Worm (Caenorhabditis elegans) whole organism, dauer: ENCODE data around the gene F45E1.2.

Source experiments
- unc-62 ChIP-seq: sonication (generic microtip); optimal IDR thresholded peaks from 2 replicates; lab custom pipeline; 2017; ENCODE audit warnings: missing biosample characterization, missing genetic modification reagents, missing genetic modification characterization

Gene F45E1.2

DNA sequence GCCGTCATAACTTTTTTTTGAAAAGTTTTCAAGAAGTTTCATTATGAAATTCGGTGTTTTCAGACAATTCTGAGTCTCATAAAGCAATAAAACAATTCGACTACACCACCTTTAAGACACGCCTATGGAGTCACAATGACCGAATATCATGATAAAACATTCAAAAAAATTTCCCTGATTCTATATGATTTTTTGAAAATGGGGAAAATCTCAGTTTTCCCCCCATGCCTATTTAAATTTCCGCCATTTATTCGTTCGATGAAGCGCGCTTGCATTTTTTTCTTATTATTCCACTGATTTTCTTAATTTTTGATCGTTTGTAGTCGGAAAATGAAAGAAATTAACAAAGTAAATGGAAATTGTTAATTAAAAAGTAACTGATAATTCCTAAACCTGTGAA lies 24.0 kb downstream of the F45E1.2 start:
- TF ChIP-seq unc-62 (GFP tag; lab: Kevin White, UChicago), result no peak

DNA sequence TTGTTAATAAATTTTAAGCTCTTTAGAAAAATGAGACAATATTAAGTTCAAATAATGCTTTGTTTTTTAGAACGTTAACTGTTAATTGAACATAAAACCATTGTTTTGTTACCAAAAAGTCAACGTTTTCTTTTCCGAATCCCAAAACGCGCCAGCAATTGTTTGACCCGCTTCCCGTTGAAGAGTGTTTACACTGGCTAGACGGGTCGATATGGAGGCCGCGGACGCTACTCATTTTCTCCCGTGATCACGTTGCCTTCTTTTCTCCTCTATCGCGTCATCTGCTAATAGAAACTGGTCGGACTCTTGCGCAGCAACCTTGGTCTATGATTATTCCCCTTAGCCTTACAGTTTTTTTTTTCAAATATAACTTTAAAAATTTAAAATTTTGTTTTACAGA lies 25.5 kb downstream of the F45E1.2 start, which contains the start of gene C34D10.1:
TSS of gene C34D10.1 (plus strand) at position 400 of the 400 bp plus-strand sequence.
- no peak for TF ChIP-seq unc-62 (GFP tag; lab: Kevin White, UChicago)

ce11 chrX:8030032-8030431 lies 26.5 kb downstream of the F45E1.2 start:
- no peak for TF ChIP-seq unc-62 (GFP tag; lab: Kevin White, UChicago)

ce11 chrX:8036219-8036883 lies 32.8 kb downstream of the F45E1.2 start:
- peak; percentile 68 for TF ChIP-seq unc-62 (GFP tag; lab: Kevin White, UChicago)

DNA sequence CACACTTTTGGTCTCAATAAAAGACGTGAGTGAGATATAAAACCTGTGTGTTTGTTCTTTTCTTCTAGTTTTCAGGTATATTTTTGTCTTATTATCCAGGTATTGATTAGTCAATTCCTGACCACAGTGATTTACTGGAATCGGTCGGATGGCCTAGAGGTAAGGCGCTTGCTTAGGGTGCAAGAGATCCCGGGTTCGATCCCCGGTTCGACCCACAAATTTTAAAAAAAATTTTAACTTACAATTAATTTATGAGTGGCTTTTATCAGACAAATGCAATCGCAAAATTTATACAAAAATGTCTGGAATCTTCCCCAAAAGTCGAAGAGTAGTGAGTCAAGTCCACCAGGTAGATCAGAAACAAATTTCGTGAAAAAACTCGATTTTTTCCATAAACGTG lies 33.8 kb downstream of the F45E1.2 start:
- no peak for TF ChIP-seq unc-62 (GFP tag; lab: Kevin White, UChicago)

- TF ChIP-seq unc-62 (GFP tag; lab: Kevin White, UChicago), result no peak
Observed at ce11 chrX:8040967-8041366, 37.4 kb downstream of the F45E1.2 start, which contains the start of gene xol-1. xol-1 (plus strand) TSS chrX:8041313.

DNA sequence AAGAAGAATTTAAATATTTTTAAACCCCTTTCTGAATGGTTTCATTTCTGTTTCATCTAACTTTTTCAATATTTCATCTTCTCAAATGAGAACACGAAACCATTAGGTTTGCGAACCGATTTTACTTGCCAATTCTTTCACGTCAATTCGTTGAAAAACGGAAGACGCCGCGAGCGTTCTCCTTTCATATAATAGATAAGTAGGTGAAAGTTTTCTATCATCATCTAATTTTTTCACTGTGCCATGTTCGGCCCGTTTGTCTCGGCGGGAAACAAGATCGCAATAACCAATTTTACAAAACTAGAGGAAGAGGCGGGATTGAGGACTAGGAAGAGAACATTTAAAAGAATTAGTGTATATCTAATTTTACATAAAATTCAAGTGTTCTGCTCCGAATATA lies 41.6 kb downstream of the F45E1.2 start, which contains the start of gene C18A11.4:
TSS of gene C18A11.4 (plus strand) at position 367 of the 400 bp plus-strand sequence.
- no peak for TF ChIP-seq unc-62 (GFP tag; lab: Kevin White, UChicago)

- TF ChIP-seq unc-62 (GFP tag; lab: Kevin White, UChicago), result no peak
Observed at ce11 chrX:8048637-8049036, 45.1 kb downstream of the F45E1.2 start.

- TF ChIP-seq unc-62 (GFP tag; lab: Kevin White, UChicago), result no peak
Observed at ce11 chrX:8052055-8052454, 48.5 kb downstream of the F45E1.2 start.

DNA sequence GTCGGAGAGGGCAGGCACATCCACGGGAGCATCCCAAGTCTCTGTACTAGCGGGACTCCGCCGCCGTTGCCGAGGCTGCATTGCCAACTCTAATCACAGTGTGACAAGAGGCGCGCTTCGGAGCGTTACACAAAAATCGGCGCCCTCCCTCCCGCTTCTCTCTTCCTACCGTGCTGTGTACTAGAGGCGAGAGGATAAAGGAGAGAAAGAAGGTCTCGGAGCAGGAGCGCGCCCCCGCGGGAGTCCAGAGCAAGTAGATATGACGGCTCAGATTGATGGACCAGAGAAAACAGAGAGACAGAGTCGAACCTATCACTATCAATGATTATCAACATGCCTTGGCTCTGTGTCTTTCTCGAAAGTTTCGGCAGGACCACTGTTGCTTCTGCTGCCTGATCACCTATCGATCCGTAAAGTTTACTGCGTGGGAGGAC lies 49.5 kb downstream of the F45E1.2 start:
- no peak for TF ChIP-seq unc-62 (GFP tag; lab: Kevin White, UChicago)
